Worm (Caenorhabditis elegans) whole organism, L2 larva: ENCODE measurements around the gene Y42H9AR.1.

Experiments used
- egl-27 ChIP-seq: sonication (generic microtip); optimal IDR thresholded peaks from 3 replicates; lab custom pipeline; 2017; ENCODE audit warnings: missing biosample characterization, missing genetic modification reagents, missing genetic modification characterization
- lin-11 ChIP-seq: fragments of 150-350 bp; sonication (generic microtip); optimal IDR thresholded peaks from 2 replicates; lab custom pipeline; 2014; ENCODE audit warnings: missing biosample characterization, missing genetic modification characterization, inconsistent platforms, mixed read lengths
- lin-13 ChIP-seq: fragments of 150-350 bp; optimal IDR thresholded peaks from 2 replicates; lab custom pipeline; 2014; ENCODE audit warnings: missing biosample characterization, missing genetic modification reagents, missing genetic modification characterization

- TF ChIP-seq egl-27 (tag; lab: Kevin White, UChicago) (no peak), lin-11 (tag; lab: Kevin White, UChicago) (no peak), lin-13 (no peak)
Measured at ce11 chrIV:8164515-8164914, 51.3 kb downstream of the Y42H9AR.1 start.
